Fruit fly (Drosophila melanogaster): ENCODE results near the gene Tmtc2.

Tmtc2 gene

DNA sequence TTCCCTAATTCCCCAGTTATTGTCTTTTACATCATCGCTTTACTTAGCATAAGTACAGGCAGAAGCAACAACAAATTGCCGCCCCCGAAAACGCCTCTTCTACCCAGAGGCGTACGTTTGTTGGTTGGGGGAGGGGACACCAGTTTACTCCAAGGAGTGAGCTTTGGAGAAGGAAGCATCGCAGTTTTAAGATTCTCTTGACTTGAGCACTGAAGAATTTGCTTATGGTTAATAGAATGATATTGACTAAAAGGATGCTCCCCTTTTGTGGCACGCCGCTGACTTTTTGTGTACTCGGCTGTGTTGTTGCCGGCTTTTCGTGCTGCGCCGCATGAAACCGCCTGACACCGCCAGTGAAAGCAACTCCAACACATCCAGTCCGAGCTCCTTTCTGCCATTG lies 14.3 kb downstream of the Tmtc2 start (continued):
- TF ChIP-seq CG3919 (GFP tag; optimal IDR thresholded peaks at IDR 0.05): peak; percentile 5
- TF ChIP-seq CG8319 (GFP tag; optimal IDR thresholded peaks at IDR 0.05): no peak
- no peak for TF ChIP-seq CG3032 (tag; optimal IDR thresholded peaks at IDR 0.05)
- TF ChIP-seq Sox15 (GFP tag; optimal IDR thresholded peaks at IDR 0.05): no peak
- TF ChIP-seq Eip93F (GFP tag; optimal IDR thresholded peaks at IDR 0.05): no peak
- no peak for TF ChIP-seq CG6808 (GFP tag; optimal IDR thresholded peaks at IDR 0.05)
- TF ChIP-seq salr (GFP tag; optimal IDR thresholded peaks at IDR 0.05): no peak
- no peak for TF ChIP-seq CG10669 (GFP tag; optimal IDR thresholded peaks at IDR 0.05)
- TF ChIP-seq Hr38 (GFP tag; optimal IDR thresholded peaks at IDR 0.05): no peak
- TF ChIP-seq CG31627 (GFP tag; optimal IDR thresholded peaks at IDR 0.05): peak; percentile 46
- TF ChIP-seq achi (GFP tag; optimal IDR thresholded peaks at IDR 0.05): no peak
- TF ChIP-seq Met (GFP tag; optimal IDR thresholded peaks at IDR 0.05): peak; percentile 1
- TF ChIP-seq Gug (GFP tag; IDR thresholded peaks at IDR 0.05): no peak
- peak; percentile 5 for TF ChIP-seq pdm3 (GFP tag; optimal IDR thresholded peaks at IDR 0.05)
- no peak for TF ChIP-seq dac (GFP tag; optimal IDR thresholded peaks at IDR 0.05)
- TF ChIP-seq CG6163 (GFP tag; IDR thresholded peaks at IDR 0.05): 0 out of 3 replicates have a peak, but pooled peaks have one; percentile 27
- TF ChIP-seq CG16779 (tag; optimal IDR thresholded peaks at IDR 0.05): no peak
- no peak for TF ChIP-seq Ets96B (tag; optimal IDR thresholded peaks at IDR 0.05)
- peak; percentile 8 for TF ChIP-seq esn (GFP tag; optimal IDR thresholded peaks at IDR 0.05)
- no peak for TF ChIP-seq CG1621 (tag; optimal IDR thresholded peaks at IDR 0.05)
- no peak for TF ChIP-seq eg (GFP tag; IDR thresholded peaks at IDR 0.05)
- no peak for TF ChIP-seq net (GFP tag; optimal IDR thresholded peaks at IDR 0.05)
- TF ChIP-seq CG32006 (GFP tag; optimal IDR thresholded peaks at IDR 0.05): no peak
- no peak for TF ChIP-seq ss (GFP tag; optimal IDR thresholded peaks at IDR 0.05)
- no peak for TF ChIP-seq CG6854 (GFP tag; optimal IDR thresholded peaks at IDR 0.05)
- no peak for TF ChIP-seq acj6 (GFP tag; optimal IDR thresholded peaks at IDR 0.05)
- TF ChIP-seq fd85E (GFP tag; optimal IDR thresholded peaks at IDR 0.05): no peak
- TF ChIP-seq CG4318 (GFP tag; optimal IDR thresholded peaks at IDR 0.05): no peak
- TF ChIP-seq vri (GFP tag; optimal IDR thresholded peaks at IDR 0.05): no peak
- TF ChIP-seq CG15336 (GFP tag; IDR thresholded peaks at IDR 0.05): no peak
- TF ChIP-seq Lpt (GFP tag; optimal IDR thresholded peaks at IDR 0.05): no peak
- peak; percentile 4 for TF ChIP-seq Smox (GFP tag; optimal IDR thresholded peaks at IDR 0.05)
- no peak for TF ChIP-seq CG9139 (GFP tag; optimal IDR thresholded peaks at IDR 0.05)
- TF ChIP-seq Sox14 (GFP tag; optimal IDR thresholded peaks at IDR 0.05): no peak
- no peak for TF ChIP-seq Eip75B (GFP tag; optimal IDR thresholded peaks at IDR 0.05)
- TF ChIP-seq CG7368 (GFP tag; optimal IDR thresholded peaks at IDR 0.05): no peak
- TF ChIP-seq Hr4 (GFP tag; optimal IDR thresholded peaks at IDR 0.05): no peak
- TF ChIP-seq CG34406 (GFP tag; optimal IDR thresholded peaks at IDR 0.05): no peak

DNA sequence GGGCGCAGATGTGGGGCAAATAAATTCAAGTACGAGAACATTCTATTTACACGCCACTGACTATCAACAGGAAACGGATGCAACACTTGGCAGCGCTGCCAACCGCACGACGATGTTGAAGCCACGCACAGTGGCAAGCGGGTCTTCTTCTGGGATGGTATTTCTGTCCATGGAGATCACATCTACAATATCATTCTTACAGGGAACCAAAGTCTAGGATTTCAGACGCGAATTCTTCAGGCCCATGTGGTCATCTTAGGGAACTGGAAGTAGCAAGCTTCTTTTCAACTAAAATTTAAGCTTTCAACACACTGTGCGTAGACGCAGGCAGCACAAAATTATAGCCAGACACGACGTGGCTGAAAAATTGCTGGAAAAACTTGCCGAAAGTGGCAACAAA lies 41.3 kb downstream of the Tmtc2 start:
- TF ChIP-seq fkh (GFP tag; optimal IDR thresholded peaks at IDR 0.05) (no peak), OdsH (GFP tag; optimal IDR thresholded peaks at IDR 0.05) (no peak), vri (GFP tag; optimal IDR thresholded peaks at IDR 0.05) (no peak), spab (GFP tag; optimal IDR thresholded peaks at IDR 0.05) (no peak), CG8632 (GFP tag; optimal IDR thresholded peaks at IDR 0.05) (no peak), eg (GFP tag; IDR thresholded peaks at IDR 0.05) (peak; percentile 37; the same call in 1 of the 3 replicates), Gug (GFP tag; IDR thresholded peaks at IDR 0.05) (no peak), CG6163 (GFP tag; IDR thresholded peaks at IDR 0.05) (0 out of 3 replicates have a peak, but pooled peaks have one; percentile 30), Ets21C (GFP tag; optimal IDR thresholded peaks at IDR 0.05) (no peak), esn (GFP tag; optimal IDR thresholded peaks at IDR 0.05) (no peak), Lpt (GFP tag; optimal IDR thresholded peaks at IDR 0.05) (no peak), dac (GFP tag; optimal IDR thresholded peaks at IDR 0.05) (no peak), CG32006 (GFP tag; optimal IDR thresholded peaks at IDR 0.05) (peak; percentile 11), CG8119 (GFP tag; IDR thresholded peaks at IDR 0.05) (no peak), CG11902 (GFP tag; optimal IDR thresholded peaks at IDR 0.05) (no peak), acj6 (GFP tag; optimal IDR thresholded peaks at IDR 0.05) (no peak), Hr39 (GFP tag; optimal IDR thresholded peaks at IDR 0.05) (no peak), svp (GFP tag) (peak; percentile 54), CG6792 (GFP tag; optimal IDR thresholded peaks at IDR 0.05) (no peak), Met (GFP tag; optimal IDR thresholded peaks at IDR 0.05) (no peak), fd85E (GFP tag; optimal IDR thresholded peaks at IDR 0.05) (no peak), CG10669 (GFP tag; optimal IDR thresholded peaks at IDR 0.05) (peak; percentile 11), CG8319 (GFP tag; optimal IDR thresholded peaks at IDR 0.05) (no peak), Eip78C (GFP tag) (peak; percentile 58), CG31627 (GFP tag; optimal IDR thresholded peaks at IDR 0.05) (no peak)

Data from whole organism, prepupa.